Fruit fly (Drosophila melanogaster) whole organism, pupa: ENCODE results near the gene CG32444.

Experiments used
- CG10348 ChIP-seq: fragments of 200-800 bp; sonication (Bioruptor generic); IDR thresholded peaks from 2 replicates; pipeline ENCODE4 v1.3.6; 2022; ENCODE audit warnings: missing biosample characterization, missing genetic modification characterization
- CG12605 ChIP-seq: fragments of 200-800 bp; sonication (Bioruptor generic); IDR thresholded peaks from 2 replicates; pipeline ENCODE4 v1.3.6; 2022; ENCODE audit warnings: missing biosample characterization, missing genetic modification characterization
- CG13204 ChIP-seq: fragments of 200-800 bp; sonication (Bioruptor generic); optimal IDR thresholded peaks from 2 replicates; lab custom pipeline; 2018; ENCODE audit warnings: missing biosample characterization, mild to moderate bottlenecking, missing genetic modification characterization, moderate library complexity
- CG14655 ChIP-seq: fragments of 200-800 bp; sonication (Bioruptor generic); optimal IDR thresholded peaks from 3 replicates; lab custom pipeline; 2017; ENCODE audit warnings: mild to moderate bottlenecking, missing biosample characterization, missing genetic modification reagents, missing genetic modification characterization
- CG15710 ChIP-seq: fragments of 200-800 bp; sonication (Bioruptor generic); optimal IDR thresholded peaks from 2 replicates; lab custom pipeline; 2018; ENCODE audit warnings: missing biosample characterization, mild to moderate bottlenecking, missing genetic modification characterization, moderate library complexity
- CG17806 ChIP-seq: fragments of 200-800 bp; sonication (Bioruptor generic); optimal IDR thresholded peaks from 2 replicates; lab custom pipeline; 2018; ENCODE audit warnings: missing biosample characterization, mild to moderate bottlenecking, missing genetic modification characterization, moderate library complexity
- CG32121 ChIP-seq: fragments of 200-800 bp; sonication (Bioruptor generic); IDR thresholded peaks from 2 replicates; pipeline ENCODE4 v1.3.6; 2022; ENCODE audit warnings: missing biosample characterization, missing genetic modification characterization
- CG34367 ChIP-seq: fragments of 200-800 bp; sonication (Bioruptor generic); optimal IDR thresholded peaks from 2 replicates; lab custom pipeline; 2018; ENCODE audit warnings: missing biosample characterization, mild to moderate bottlenecking, missing genetic modification characterization
- CG4496 ChIP-seq: fragments of 200-800 bp; sonication (Bioruptor generic); IDR thresholded peaks from 3 replicates; pipeline ENCODE4 v1.3.6; 2022; ENCODE audit warnings: missing biosample characterization, missing genetic modification characterization
- CG8159 ChIP-seq: fragments of 200-800 bp; sonication (Bioruptor generic); optimal IDR thresholded peaks from 3 replicates; lab custom pipeline; 2018; ENCODE audit warnings: missing biosample characterization, mild to moderate bottlenecking, missing genetic modification characterization, moderate library complexity
- CG8301 ChIP-seq: fragments of 200-800 bp; sonication (Bioruptor generic); optimal IDR thresholded peaks from 2 replicates; lab custom pipeline; 2018; ENCODE audit warnings: missing biosample characterization, mild to moderate bottlenecking, missing genetic modification characterization
- CG9948 ChIP-seq: fragments of 200-800 bp; sonication (Bioruptor generic); optimal IDR thresholded peaks from 2 replicates; lab custom pipeline; 2018; ENCODE audit warnings: missing biosample characterization, mild to moderate bottlenecking, missing genetic modification characterization, moderate library complexity
- D1 ChIP-seq: fragments of 200-800 bp; sonication (Bioruptor generic); optimal IDR thresholded peaks from 2 replicates; lab custom pipeline; 2018; ENCODE audit warnings: missing biosample characterization, mild to moderate bottlenecking, missing genetic modification characterization, moderate library complexity
- EcR ChIP-seq: fragments of 200-800 bp; sonication (Bioruptor generic); optimal IDR thresholded peaks from 3 replicates; lab custom pipeline; 2019; ENCODE audit warnings: missing biosample characterization, missing genetic modification characterization, mild to moderate bottlenecking, moderate library complexity, missing genetic modification reagents
- Ets98B ChIP-seq: fragments of 200-800 bp; sonication (Bioruptor generic); IDR thresholded peaks from 2 replicates; pipeline ENCODE4 v1.3.6; 2022; ENCODE audit warnings: missing biosample characterization, missing genetic modification characterization
- Pif1A ChIP-seq: fragments of 200-800 bp; sonication (Bioruptor generic); optimal IDR thresholded peaks from 3 replicates; lab custom pipeline; 2016; ENCODE audit warnings: missing biosample characterization, missing genetic modification characterization
- Pif1B ChIP-seq: fragments of 200-800 bp; sonication (Bioruptor generic); optimal IDR thresholded peaks from 3 replicates; lab custom pipeline; 2016; ENCODE audit warnings: missing biosample characterization, missing genetic modification characterization
- Snoo ChIP-seq: fragments of 200-800 bp; sonication (Bioruptor generic); optimal IDR thresholded peaks from 3 replicates; lab custom pipeline; 2017; ENCODE audit warnings: missing biosample characterization, mild to moderate bottlenecking, missing genetic modification characterization, inconsistent platforms
- fd96Ca ChIP-seq: fragments of 200-800 bp; sonication (Bioruptor generic); IDR thresholded peaks from 3 replicates; pipeline ENCODE4 v1.3.6; 2022; ENCODE audit warnings: missing biosample characterization, missing genetic modification characterization
- gl ChIP-seq: fragments of 200-800 bp; sonication (Bioruptor generic); optimal IDR thresholded peaks from 2 replicates; lab custom pipeline; 2018; ENCODE audit warnings: missing biosample characterization, mild to moderate bottlenecking, missing genetic modification characterization
- rn ChIP-seq: fragments of 200-800 bp; sonication (Bioruptor generic); IDR thresholded peaks from 2 replicates; pipeline ENCODE4 v1.3.6; 2022; ENCODE audit warnings: missing biosample characterization, missing genetic modification characterization

Gene CG32444

dm6 chr3L:21639059-21639458 lies 2.3 kb downstream of the CG32444 start, which contains the start of gene CG32445:
Gene CG32445 (plus strand): TSS chr3L:21639359.
- TF ChIP-seq CG10348 (GFP tag; lab: Robert Waterston, UW), result no peak
- no peak for TF ChIP-seq D1 (tag; lab: Kevin White, UChicago)
- TF ChIP-seq Ets98B (GFP tag; lab: Robert Waterston, UW), result no peak
- TF ChIP-seq fd96Ca, result no peak
- TF ChIP-seq CG12605 (GFP tag; lab: Robert Waterston, UW), result no peak
- no peak for TF ChIP-seq Pif1A
- no peak for TF ChIP-seq CG34367 (tag; lab: Kevin White, UChicago)
- TF ChIP-seq CG15710 (tag; lab: Kevin White, UChicago), result no peak
- no peak for TF ChIP-seq EcR (GFP tag; lab: Kevin White, UChicago)
- TF ChIP-seq Snoo (tag; lab: Kevin White, UChicago), result no peak
- no peak for TF ChIP-seq CG8301 (tag; lab: Kevin White, UChicago)
- TF ChIP-seq CG14655 (GFP tag; lab: Kevin White, UChicago), result no peak
- TF ChIP-seq CG17806 (tag; lab: Kevin White, UChicago), result no peak
- TF ChIP-seq Pif1B (GFP tag; lab: Kevin White, UChicago), result no peak
- no peak for TF ChIP-seq CG9948 (tag; lab: Kevin White, UChicago)

dm6 chr3L:21640815-21641214 lies 4.1 kb downstream of the CG32444 start, which contains the start of gene Atox1:
Gene Atox1 (plus strand): TSS chr3L:21640995.
- TF ChIP-seq CG10348 (GFP tag; lab: Robert Waterston, UW) (no peak), CG8159 (tag; lab: Kevin White, UChicago) (peak; percentile 17), CG8301 (tag; lab: Kevin White, UChicago) (no peak), CG4496 (GFP tag; lab: Robert Waterston, UW) (peak; percentile 64; the same call in 2 of the 3 replicates), Snoo (tag; lab: Kevin White, UChicago) (peak; percentile 7), gl (tag; lab: Kevin White, UChicago) (peak; percentile 37), EcR (GFP tag; lab: Kevin White, UChicago) (peak; percentile 58), CG17806 (tag; lab: Kevin White, UChicago) (peak; percentile 16), CG15710 (tag; lab: Kevin White, UChicago) (peak; percentile 17), fd96Ca (peak; percentile 29; the same call in 1 of the 3 replicates), CG32121 (GFP tag; lab: Robert Waterston, UW) (no peak; the same call in 1 of the 2 replicates), CG34367 (tag; lab: Kevin White, UChicago) (peak; percentile 14), Pif1B (GFP tag; lab: Kevin White, UChicago) (no peak), CG12605 (GFP tag; lab: Robert Waterston, UW) (peak; percentile 51; the same call in 1 of the 2 replicates)

dm6 chr3L:21642908-21643572 lies 6.3 kb downstream of the CG32444 start:
- TF ChIP-seq CG14655 (GFP tag; lab: Kevin White, UChicago) (no peak), rn (no peak), CG10348 (GFP tag; lab: Robert Waterston, UW) (no peak), CG15710 (tag; lab: Kevin White, UChicago) (no peak), CG8301 (tag; lab: Kevin White, UChicago) (no peak), CG17806 (tag; lab: Kevin White, UChicago) (no peak), Pif1A (no peak)

- no peak for TF ChIP-seq Pif1A
- TF ChIP-seq CG14655 (GFP tag; lab: Kevin White, UChicago), result no peak
- peak; percentile 91 for TF ChIP-seq EcR (GFP tag; lab: Kevin White, UChicago)
- no peak for TF ChIP-seq Pif1B (GFP tag; lab: Kevin White, UChicago)
- no peak for TF ChIP-seq rn
- TF ChIP-seq fd96Ca, result no peak
- TF ChIP-seq CG8159 (tag; lab: Kevin White, UChicago), result no peak
- peak; percentile 69 for TF ChIP-seq CG13204 (GFP tag; lab: Kevin White, UChicago)
- no peak for TF ChIP-seq CG10348 (GFP tag; lab: Robert Waterston, UW)
- TF ChIP-seq CG4496 (GFP tag; lab: Robert Waterston, UW), result peak; percentile 41; the same call in 2 of the 3 replicates
- no peak for TF ChIP-seq Ets98B (GFP tag; lab: Robert Waterston, UW)
These were observed 7.4 kb downstream of the CG32444 start for dm6 chr3L:21644176-21644575.

- TF ChIP-seq CG32121 (GFP tag; lab: Robert Waterston, UW), result no peak
- TF ChIP-seq CG4496 (GFP tag; lab: Robert Waterston, UW), result no peak
- no peak for TF ChIP-seq CG14655 (GFP tag; lab: Kevin White, UChicago)
- no peak for TF ChIP-seq EcR (GFP tag; lab: Kevin White, UChicago)
- no peak for TF ChIP-seq gl (tag; lab: Kevin White, UChicago)
- TF ChIP-seq CG10348 (GFP tag; lab: Robert Waterston, UW), result no peak
- TF ChIP-seq Pif1A, result no peak
- TF ChIP-seq CG15710 (tag; lab: Kevin White, UChicago), result no peak
- no peak for TF ChIP-seq Snoo (tag; lab: Kevin White, UChicago)
- TF ChIP-seq Pif1B (GFP tag; lab: Kevin White, UChicago), result no peak
- TF ChIP-seq fd96Ca, result no peak
- TF ChIP-seq CG34367 (tag; lab: Kevin White, UChicago), result no peak
- no peak for TF ChIP-seq CG17806 (tag; lab: Kevin White, UChicago)
- no peak for TF ChIP-seq CG8301 (tag; lab: Kevin White, UChicago)
- TF ChIP-seq, all 21 proteins: peak for 0
These were observed 7.9 kb downstream of the CG32444 start, which contains the start of gene CG43980 for dm6 chr3L:21644607-21645006. Gene CG43980 (plus strand): TSS chr3L:21644958.
